Worm (Caenorhabditis elegans): ENCODE results near the gene idpc-4.

DNA sequence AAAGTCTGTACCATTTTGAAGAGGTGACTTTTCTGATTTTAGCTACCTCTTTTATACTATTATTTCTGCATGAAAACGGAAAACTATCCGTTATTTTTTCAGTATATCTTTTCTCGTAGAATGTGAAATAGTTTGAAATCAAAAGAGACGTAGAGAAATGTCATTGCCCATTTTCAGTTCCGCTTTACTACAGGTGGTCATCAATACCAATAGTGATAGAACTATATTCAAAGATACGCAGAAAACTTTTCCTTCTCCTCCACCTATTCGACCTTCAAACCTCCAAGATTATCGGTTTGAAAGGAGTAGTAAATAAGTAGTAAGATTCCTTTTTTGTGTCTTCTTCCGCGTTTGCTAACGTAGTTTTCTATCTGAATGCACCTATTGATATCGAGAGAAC is 8.1 kb downstream of the idpc-4 start, which contains the start of gene col-147:
- no peak for TF ChIP-seq him-1 (tag; optimal IDR thresholded peaks at IDR 0.05)
- TF ChIP-seq W03F9.2 (tag; optimal IDR thresholded peaks at IDR 0.05) = no peak
- no peak for TF ChIP-seq dao-5 (tag; optimal IDR thresholded peaks at IDR 0.05)
